Worm (Caenorhabditis elegans) whole organism, L3 larva: ENCODE data around the gene kcnl-1.

Source experiments
- R02D3.7 ChIP-seq: fragments of 150-350 bp; optimal IDR thresholded peaks from 2 replicates; lab custom pipeline; 2014; ENCODE audit warnings: missing biosample characterization, missing genetic modification characterization
- ama-1 ChIP-seq: fragments of 150-350 bp; optimal IDR thresholded peaks from 2 replicates; lab custom pipeline; 2018
- ceh-82 ChIP-seq: fragments of 150-350 bp; optimal IDR thresholded peaks from 2 replicates; lab custom pipeline; 2014; ENCODE audit warnings: missing biosample characterization, missing genetic modification characterization
- ceh-9 ChIP-seq: sonication (generic microtip); optimal IDR thresholded peaks from 2 replicates; lab custom pipeline; 2018; ENCODE audit warnings: missing biosample characterization, missing genetic modification characterization
- fkh-10 ChIP-seq: sonication (generic microtip); optimal IDR thresholded peaks from 2 replicates; lab custom pipeline; 2017; ENCODE audit warnings: missing biosample characterization, missing genetic modification reagents, missing genetic modification characterization
- nhr-237 ChIP-seq: fragments of 150-350 bp; optimal IDR thresholded peaks from 2 replicates; lab custom pipeline; 2014; ENCODE audit warnings: missing biosample characterization, missing genetic modification characterization
- nhr-25 ChIP-seq: sonication (generic microtip); optimal IDR thresholded peaks from 2 replicates; lab custom pipeline; 2017; ENCODE audit warnings: missing biosample characterization, missing genetic modification characterization
- nhr-43 ChIP-seq: sonication (generic microtip); optimal IDR thresholded peaks from 2 replicates; lab custom pipeline; 2016; ENCODE audit warnings: mild to moderate bottlenecking, missing genetic modification characterization, missing compliant biosample characterization; ENCODE audit not compliant: poor library complexity, severe bottlenecking
- nhr-76 ChIP-seq: fragments of 150-350 bp; sonication (generic microtip); optimal IDR thresholded peaks from 5 replicates; lab custom pipeline; 2014; ENCODE audit warnings: missing biosample characterization, missing genetic modification characterization
- nhr-77 ChIP-seq: fragments of 150-350 bp; optimal IDR thresholded peaks from 2 replicates; lab custom pipeline; 2014; ENCODE audit warnings: missing biosample characterization, missing genetic modification characterization
- sea-2 ChIP-seq: fragments of 150-350 bp; sonication (generic microtip); optimal IDR thresholded peaks from 4 replicates; lab custom pipeline; 2014; ENCODE audit warnings: missing biosample characterization, missing genetic modification reagents, missing genetic modification characterization
- unc-62 ChIP-seq: fragments of 150-350 bp; sonication (generic microtip); optimal IDR thresholded peaks from 4 replicates; lab custom pipeline; 2014; ENCODE audit warnings: missing biosample characterization, missing genetic modification reagents, missing genetic modification characterization

DNA sequence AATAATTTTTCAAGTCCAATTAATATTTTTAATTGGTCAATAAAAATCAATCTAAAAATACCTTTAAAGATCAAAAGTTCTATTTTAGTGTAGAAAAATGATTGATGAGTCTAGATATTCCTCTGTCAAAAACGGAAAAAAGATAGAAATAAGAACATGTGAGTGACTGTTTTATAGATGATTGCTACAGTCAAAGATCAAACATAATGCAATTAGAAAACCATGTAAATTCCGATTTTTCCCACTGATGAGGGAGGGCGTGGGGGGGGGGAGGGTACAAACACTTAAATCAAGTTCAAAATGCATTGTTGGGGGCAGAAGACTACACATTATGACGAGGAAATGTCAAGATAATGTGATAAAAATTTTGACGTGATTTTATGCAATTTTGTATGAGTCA lies 39.0 kb upstream of the kcnl-1 start:
- no peak for TF ChIP-seq unc-62 (GFP tag; lab: Kevin White, UChicago)
- TF ChIP-seq ceh-9 (tag; lab: Kevin White, UChicago): no peak
- TF ChIP-seq ama-1 (lab: Kevin White, UChicago): no peak
- TF ChIP-seq nhr-77 (tag; lab: Kevin White, UChicago): no peak
- TF ChIP-seq ceh-82 (tag; lab: Kevin White, UChicago): no peak
- TF ChIP-seq nhr-76 (tag; lab: Kevin White, UChicago): no peak
- no peak for TF ChIP-seq nhr-25
- no peak for TF ChIP-seq nhr-43 (tag; lab: Kevin White, UChicago)
- TF ChIP-seq fkh-10 (GFP tag; lab: Kevin White, UChicago): no peak
- no peak for TF ChIP-seq nhr-237
- TF ChIP-seq R02D3.7 (tag; lab: Kevin White, UChicago): no peak
- TF ChIP-seq sea-2 (GFP tag; lab: Kevin White, UChicago): no peak
